Worm (Caenorhabditis elegans): ENCODE results near the gene F25E5.2.

F25E5.2 gene

DNA sequence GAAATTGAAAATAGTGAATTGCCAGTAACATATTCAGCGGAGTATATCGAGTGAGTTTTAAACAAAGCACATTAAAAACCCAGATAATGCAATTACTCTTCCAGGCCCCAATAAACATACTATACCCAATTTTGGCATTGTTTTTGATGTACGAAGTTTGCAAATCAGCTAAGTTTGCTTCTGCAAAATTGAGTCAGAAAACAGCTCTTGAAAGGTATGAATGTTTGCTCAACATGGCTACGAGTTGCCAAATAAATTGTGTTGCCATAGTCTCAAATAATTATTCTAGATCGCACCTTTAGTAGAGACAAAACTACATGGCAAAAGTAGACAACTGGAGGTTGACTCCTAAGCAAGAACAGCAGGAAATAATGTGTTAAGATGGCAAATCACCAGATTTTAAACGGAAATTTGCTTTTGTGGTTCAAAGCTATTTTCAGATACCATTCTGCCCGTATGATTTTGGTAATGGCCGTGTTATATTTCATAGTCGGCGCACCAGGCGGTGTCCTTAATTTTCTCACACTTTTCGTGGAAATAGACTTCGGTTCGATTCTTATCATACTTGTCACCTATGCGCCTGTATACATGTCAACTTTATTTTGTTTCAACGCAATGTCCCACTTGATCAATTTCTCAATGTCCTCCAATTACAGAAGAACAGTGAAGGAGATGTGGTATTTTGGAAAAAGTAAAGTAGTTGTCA, 22.5 kb upstream of the F25E5.2 start:
- TF ChIP-seq ztf-4 (tag; optimal IDR thresholded peaks at IDR 0.05) (peak; percentile 45), unc-62 (GFP tag; optimal IDR thresholded peaks at IDR 0.05) (no peak), zag-1 (tag; optimal IDR thresholded peaks at IDR 0.05) (no peak), nhr-6 (tag; optimal IDR thresholded peaks at IDR 0.05) (no peak), sma-9 (GFP tag; optimal IDR thresholded peaks at IDR 0.05) (no peak), sma-9 (tag; optimal IDR thresholded peaks at IDR 0.05) (no peak), ama-1 (optimal IDR thresholded peaks at IDR 0.05) (peak; percentile 82), nhr-12 (tag; optimal IDR thresholded peaks at IDR 0.05) (no peak), nhr-21 (tag; optimal IDR thresholded peaks at IDR 0.05) (peak; percentile 33), dmd-4 (tag; optimal IDR thresholded peaks at IDR 0.05) (no peak), nhr-129 (tag; optimal IDR thresholded peaks at IDR 0.05) (peak; percentile 10)

DNA sequence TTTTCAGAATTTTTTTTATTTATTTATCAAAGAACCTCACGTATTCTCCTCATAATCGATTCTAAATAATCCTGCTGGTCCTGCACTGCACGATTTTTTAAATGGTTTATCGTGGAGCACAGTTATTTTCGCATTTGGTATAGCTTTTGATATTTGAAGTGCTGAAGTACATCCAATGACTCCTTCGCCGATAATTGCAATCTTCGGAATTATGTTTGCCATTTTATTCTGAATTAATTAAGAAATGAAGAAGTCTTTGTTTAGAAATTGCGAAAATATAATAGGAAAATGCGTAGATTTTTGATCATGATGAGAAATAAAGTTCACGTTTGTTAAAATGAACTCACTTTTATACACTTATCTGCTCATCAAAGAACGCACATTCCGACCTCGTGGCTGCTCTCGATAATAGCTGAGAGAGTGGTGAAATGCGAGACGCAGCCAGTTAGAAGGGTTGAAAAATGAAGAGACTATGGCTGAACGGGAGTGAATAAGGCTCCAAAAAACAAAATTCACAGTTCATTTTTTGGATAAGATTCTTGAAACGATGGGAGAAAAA, 20.2 kb upstream of the F25E5.2 start:
- TF ChIP-seq skn-1 (tag; optimal IDR thresholded peaks at IDR 0.05) (peak; percentile 34), C34F6.9 (tag; optimal IDR thresholded peaks at IDR 0.05) (peak; percentile 76), sma-9 (GFP tag; optimal IDR thresholded peaks at IDR 0.05) (peak; percentile 95), sma-9 (tag; optimal IDR thresholded peaks at IDR 0.05) (no peak), crh-2 (tag; optimal IDR thresholded peaks at IDR 0.05) (peak; percentile 78), nhr-129 (tag; optimal IDR thresholded peaks at IDR 0.05) (peak; percentile 48), fos-1 (tag; optimal IDR thresholded peaks at IDR 0.05) (peak; percentile 49), mdl-1 (tag; optimal IDR thresholded peaks at IDR 0.05) (peak; percentile 87 to 88), aly-2 (tag; optimal IDR thresholded peaks at IDR 0.05) (no peak), gmeb-1 (tag; optimal IDR thresholded peaks at IDR 0.05) (peak; percentile 16), R02D3.7 (tag; optimal IDR thresholded peaks at IDR 0.05) (no peak), F13H6.1 (tag; optimal IDR thresholded peaks at IDR 0.05) (peak; percentile 64), ztf-4 (tag; optimal IDR thresholded peaks at IDR 0.05) (peak; percentile 6), zag-1 (tag; optimal IDR thresholded peaks at IDR 0.05) (peak; percentile 37), nhr-12 (tag; optimal IDR thresholded peaks at IDR 0.05) (no peak), Y55F3AM.14 (GFP tag; optimal IDR thresholded peaks at IDR 0.05) (no peak), ama-1 (optimal IDR thresholded peaks at IDR 0.05) (peak; percentile 88), lsy-2 (tag; optimal IDR thresholded peaks at IDR 0.05) (peak in 1 of 2 experiments; percentile 71), sem-4 (tag; optimal IDR thresholded peaks at IDR 0.05) (peak; percentile 46)

DNA sequence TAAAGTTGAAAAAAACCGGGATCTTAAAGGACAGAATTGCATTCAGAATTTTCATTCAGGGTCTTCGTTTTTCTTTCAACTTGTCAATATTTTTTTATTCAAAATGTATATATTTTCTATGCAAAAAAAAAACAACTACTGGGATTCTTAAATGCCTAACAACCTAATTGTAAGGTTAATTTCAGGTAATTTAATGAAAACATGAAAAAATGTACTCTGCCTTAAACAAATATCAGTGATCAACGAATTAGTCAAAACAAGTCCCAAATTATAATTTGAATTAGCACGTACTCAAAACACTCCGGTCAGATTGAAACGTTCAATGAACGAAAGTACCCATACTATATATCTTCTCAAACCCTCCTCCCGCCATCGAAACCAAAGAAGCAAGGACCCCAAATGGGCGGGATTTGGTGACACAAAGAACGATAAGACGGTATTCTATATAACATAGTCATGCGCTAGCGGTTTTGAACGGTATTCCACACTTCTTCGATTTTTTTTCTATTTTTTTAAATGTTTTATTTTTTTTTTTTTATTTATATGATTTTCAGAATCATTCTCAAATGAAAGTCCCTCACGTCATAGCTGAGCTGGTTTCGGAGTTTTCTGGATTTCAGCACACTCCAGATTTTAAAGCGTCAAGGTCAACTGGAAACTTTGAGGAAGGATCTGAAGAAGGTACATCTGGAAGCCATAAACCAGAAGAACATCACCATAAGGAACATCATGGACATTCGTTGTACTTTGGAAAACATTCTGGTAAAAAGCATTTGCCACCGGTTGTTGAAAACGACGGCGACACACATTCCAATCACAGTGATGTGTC, 19.5 kb upstream of the F25E5.2 start, which contains the start of the genes ddo-2 and F25E5.8:
TSS of gene ddo-2 (minus strand) at position 330 of the 829 bp plus-strand sequence.
TSS of gene F25E5.8 (plus strand) at position 555 of the 829 bp plus-strand sequence.
- TF ChIP-seq skn-1 (tag; optimal IDR thresholded peaks at IDR 0.05) (no peak), nhr-21 (tag; optimal IDR thresholded peaks at IDR 0.05) (peak; percentile 30), ceh-16 (tag; optimal IDR thresholded peaks at IDR 0.05) (no peak), nhr-25 (tag; optimal IDR thresholded peaks at IDR 0.05) (peak; percentile 59), ama-1 (optimal IDR thresholded peaks at IDR 0.05) (peak; percentile 87), egl-27 (tag; optimal IDR thresholded peaks at IDR 0.05) (no peak), elt-1 (tag; optimal IDR thresholded peaks at IDR 0.05) (no peak), sma-9 (GFP tag; optimal IDR thresholded peaks at IDR 0.05) (no peak), sma-9 (tag; optimal IDR thresholded peaks at IDR 0.05) (no peak), ztf-11 (tag; optimal IDR thresholded peaks at IDR 0.05) (no peak), lin-13 (GFP tag; optimal IDR thresholded peaks at IDR 0.05) (no peak), elt-3 (tag; optimal IDR thresholded peaks at IDR 0.05) (no peak), nhr-23 (tag; optimal IDR thresholded peaks at IDR 0.05) (no peak), sem-4 (tag; optimal IDR thresholded peaks at IDR 0.05) (peak; percentile 1), C34F6.9 (tag; optimal IDR thresholded peaks at IDR 0.05) (no peak), snpc-4 (tag; optimal IDR thresholded peaks at IDR 0.05) (no peak), unc-55 (GFP tag; optimal IDR thresholded peaks at IDR 0.05) (no peak), lsy-2 (tag; optimal IDR thresholded peaks at IDR 0.05) (no peak), mbf-1 (tag; optimal IDR thresholded peaks at IDR 0.05) (no peak), lin-11 (tag; optimal IDR thresholded peaks at IDR 0.05) (no peak), nhr-77 (tag; optimal IDR thresholded peaks at IDR 0.05) (no peak), ZK546.5 (tag; optimal IDR thresholded peaks at IDR 0.05) (no peak), nhr-237 (tag; optimal IDR thresholded peaks at IDR 0.05) (no peak), blmp-1 (tag; optimal IDR thresholded peaks at IDR 0.05; ENCODE audit: insufficient read depth) (peak; percentile 38), F13H6.1 (tag; optimal IDR thresholded peaks at IDR 0.05) (no peak), nhr-12 (tag; optimal IDR thresholded peaks at IDR 0.05) (no peak), nhr-129 (tag; optimal IDR thresholded peaks at IDR 0.05) (no peak), sma-3 (GFP tag; optimal IDR thresholded peaks at IDR 0.05) (peak; percentile 20), dmd-4 (tag; optimal IDR thresholded peaks at IDR 0.05) (no peak), nhr-11 (tag; optimal IDR thresholded peaks at IDR 0.05) (no peak), gmeb-1 (tag; optimal IDR thresholded peaks at IDR 0.05) (no peak), zag-1 (tag; optimal IDR thresholded peaks at IDR 0.05) (no peak), mab-5 (tag; optimal IDR thresholded peaks at IDR 0.05) (no peak), R02D3.7 (tag; optimal IDR thresholded peaks at IDR 0.05) (no peak), peb-1 (tag; optimal IDR thresholded peaks at IDR 0.05) (no peak), mdl-1 (tag; optimal IDR thresholded peaks at IDR 0.05) (no peak), alr-1 (tag; optimal IDR thresholded peaks at IDR 0.05) (no peak), unc-62 (GFP tag; optimal IDR thresholded peaks at IDR 0.05) (no peak), ztf-4 (tag; optimal IDR thresholded peaks at IDR 0.05) (no peak)

All from whole organism, L2 larva.